Worm (Caenorhabditis elegans) whole organism, L3 larva: Measurements from ENCODE around the gene C13A2.7.

Source experiments
- R02D3.7 ChIP-seq: fragments of 150-350 bp; optimal IDR thresholded peaks from 2 replicates; lab custom pipeline; 2014; ENCODE audit warnings: missing biosample characterization, missing genetic modification characterization
- ama-1 ChIP-seq: fragments of 150-350 bp; optimal IDR thresholded peaks from 2 replicates; lab custom pipeline; 2018
- lin-39 ChIP-seq: fragments of 150-350 bp; optimal IDR thresholded peaks from 2 replicates; lab custom pipeline; 2018; ENCODE audit warnings: missing biosample characterization, missing genetic modification reagents, missing genetic modification characterization
- mdl-1 ChIP-seq: fragments of 150-350 bp; optimal IDR thresholded peaks from 2 replicates; lab custom pipeline; 2014; ENCODE audit warnings: missing biosample characterization, missing genetic modification characterization
- nhr-28 ChIP-seq: fragments of 150-350 bp; optimal IDR thresholded peaks from 2 replicates; lab custom pipeline; 2014; ENCODE audit warnings: missing biosample characterization, missing genetic modification characterization
- nhr-76 ChIP-seq: fragments of 150-350 bp; sonication (generic microtip); optimal IDR thresholded peaks from 5 replicates; lab custom pipeline; 2014; ENCODE audit warnings: missing biosample characterization, missing genetic modification characterization
- skn-1 ChIP-seq: fragments of 150-350 bp; optimal IDR thresholded peaks from 2 replicates; lab custom pipeline; 2014; ENCODE audit warnings: missing biosample characterization, missing genetic modification characterization

DNA sequence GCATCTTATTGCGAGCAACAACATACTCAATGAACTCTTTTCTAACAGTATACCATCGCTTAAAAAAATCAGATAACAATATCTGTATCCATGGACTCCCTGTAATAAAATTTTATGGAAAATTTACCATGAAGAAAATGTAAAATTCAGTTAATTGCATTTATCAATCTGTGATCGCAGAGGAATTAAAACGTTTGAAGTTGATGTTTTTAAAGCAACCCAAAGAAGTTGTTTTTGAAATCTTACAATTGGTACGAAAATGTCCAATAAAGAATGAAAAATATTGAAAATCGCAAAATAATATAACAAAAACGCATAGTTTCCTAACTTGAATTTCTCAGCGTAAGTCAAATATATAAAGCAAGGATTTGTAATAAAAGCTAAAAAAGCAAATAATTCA lies 31.1 kb downstream of the C13A2.7 start, which contains the start of gene srj-32:
- no peak for TF ChIP-seq lin-39 (tag; lab: Kevin White, UChicago)
- TF ChIP-seq nhr-76: no peak
- no peak for TF ChIP-seq skn-1 (tag; lab: Kevin White, UChicago)
- no peak for TF ChIP-seq ama-1 (lab: Kevin White, UChicago)
- TF ChIP-seq mdl-1 (tag; lab: Kevin White, UChicago): no peak
- TF ChIP-seq R02D3.7: no peak
- TF ChIP-seq nhr-28 (tag; lab: Kevin White, UChicago): no peak
